Fruit fly (Drosophila melanogaster) whole organism, pupa: ENCODE results near the gene CG14416.
A peak's percentile ranks its signal among the peaks of the same experiment; 100 is the strongest.

Experiments
- CG10348 ChIP-seq: fragments of 200-800 bp; sonication (Bioruptor generic); IDR thresholded peaks from 2 replicates; pipeline ENCODE4 v1.3.6; 2022; ENCODE audit warnings: missing biosample characterization, missing genetic modification characterization
- CG13204 ChIP-seq: fragments of 200-800 bp; sonication (Bioruptor generic); optimal IDR thresholded peaks from 2 replicates; lab custom pipeline; 2018; ENCODE audit warnings: missing biosample characterization, mild to moderate bottlenecking, missing genetic modification characterization, moderate library complexity
- CG17806 ChIP-seq: fragments of 200-800 bp; sonication (Bioruptor generic); optimal IDR thresholded peaks from 2 replicates; lab custom pipeline; 2018; ENCODE audit warnings: missing biosample characterization, mild to moderate bottlenecking, missing genetic modification characterization, moderate library complexity
- EcR ChIP-seq: fragments of 200-800 bp; sonication (Bioruptor generic); optimal IDR thresholded peaks from 3 replicates; lab custom pipeline; 2019; ENCODE audit warnings: missing biosample characterization, missing genetic modification characterization, mild to moderate bottlenecking, moderate library complexity, missing genetic modification reagents
- Pif1A ChIP-seq: fragments of 200-800 bp; sonication (Bioruptor generic); optimal IDR thresholded peaks from 3 replicates; lab custom pipeline; 2016; ENCODE audit warnings: missing biosample characterization, missing genetic modification characterization
- fd96Ca ChIP-seq: fragments of 200-800 bp; sonication (Bioruptor generic); IDR thresholded peaks from 3 replicates; pipeline ENCODE4 v1.3.6; 2022; ENCODE audit warnings: missing biosample characterization, missing genetic modification characterization
- gl ChIP-seq: fragments of 200-800 bp; sonication (Bioruptor generic); optimal IDR thresholded peaks from 2 replicates; lab custom pipeline; 2018; ENCODE audit warnings: missing biosample characterization, mild to moderate bottlenecking, missing genetic modification characterization
- rn ChIP-seq: fragments of 200-800 bp; sonication (Bioruptor generic); IDR thresholded peaks from 2 replicates; pipeline ENCODE4 v1.3.6; 2022; ENCODE audit warnings: missing biosample characterization, missing genetic modification characterization

- TF ChIP-seq gl (no peak), CG13204 (no peak), Pif1A (GFP tag; lab: Kevin White, UChicago) (no peak), CG10348 (GFP tag; lab: Robert Waterston, UW) (no peak), rn (GFP tag; lab: Robert Waterston, UW) (no peak), fd96Ca (peak; percentile 64; the same call in 2 of the 3 replicates), EcR (GFP tag; lab: Kevin White, UChicago) (no peak), CG17806 (tag; lab: Kevin White, UChicago) (peak; percentile 19)
Measured at dm6 chrX:2860955-2861354, 11.7 kb downstream of the CG14416 start.
